Worm (Caenorhabditis elegans): ENCODE measurements around the gene ctns-1.

Gene ctns-1

DNA sequence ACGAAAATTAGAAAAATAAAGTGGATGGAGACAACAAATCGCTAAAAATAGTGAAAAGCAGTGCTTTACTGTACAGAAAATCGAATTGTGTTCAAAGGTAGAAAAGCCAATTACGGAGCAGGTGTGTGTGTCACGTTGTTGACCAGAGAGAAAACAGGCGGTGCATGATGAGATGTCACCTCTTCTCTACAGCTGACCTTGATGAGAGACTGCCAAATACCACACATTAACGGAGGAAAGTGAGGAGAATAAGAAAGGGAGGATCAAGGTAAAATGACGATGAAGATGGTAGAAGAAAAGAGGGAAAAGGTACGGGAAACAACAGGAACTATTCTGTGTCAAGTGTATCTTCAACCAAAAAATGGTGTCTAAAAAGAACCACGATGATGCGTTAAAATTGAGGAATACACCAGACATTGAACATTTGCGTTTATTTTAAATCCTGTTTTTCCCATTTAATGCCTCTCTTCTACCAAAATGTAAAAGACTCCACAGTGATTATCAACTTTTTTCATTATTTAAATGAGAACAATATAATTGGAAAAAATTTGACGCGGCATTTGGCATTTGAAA, 37.4 kb downstream of the ctns-1 start:
- TF ChIP-seq nhr-85 (tag): peak; percentile 84
- peak; percentile 76 for TF ChIP-seq lin-14 (GFP tag; optimal IDR thresholded peaks at IDR 0.05)
- TF ChIP-seq mep-1 (tag; optimal IDR thresholded peaks at IDR 0.05): peak; percentile 53
- peak; percentile 51 for TF ChIP-seq snu-23 (GFP tag; optimal IDR thresholded peaks at IDR 0.05)
- peak in 1 of 3 experiments; percentile 0 for TF ChIP-seq dpl-1 (GFP tag; optimal IDR thresholded peaks at IDR 0.05)
- no peak for TF ChIP-seq ztf-11 (tag; optimal IDR thresholded peaks at IDR 0.05)
- TF ChIP-seq nhr-20 (tag; optimal IDR thresholded peaks at IDR 0.05): peak; percentile 9
- TF ChIP-seq efl-1 (optimal IDR thresholded peaks at IDR 0.05): no peak
- TF ChIP-seq efl-1 (GFP tag; optimal IDR thresholded peaks at IDR 0.05 in 1 of 2): peak in 1 of 2 experiments; percentile 92
- TF ChIP-seq elt-3 (tag; optimal IDR thresholded peaks at IDR 0.05): peak in 1 of 6 experiments; percentile 3
- no peak for TF ChIP-seq alr-1 (tag; optimal IDR thresholded peaks at IDR 0.05; ENCODE audit: borderline replicate concordance)
- TF ChIP-seq nhr-71 (tag; optimal IDR thresholded peaks at IDR 0.05): peak; percentile 35
- peak; percentile 93 for TF ChIP-seq blmp-1 (tag; optimal IDR thresholded peaks at IDR 0.05)
- no peak for TF ChIP-seq zag-1 (tag; optimal IDR thresholded peaks at IDR 0.05)
- peak in 1 of 2 experiments; percentile 27 for TF ChIP-seq lin-35 (GFP tag; optimal IDR thresholded peaks at IDR 0.05)
- no peak for TF ChIP-seq aha-1 (tag; optimal IDR thresholded peaks at IDR 0.05)

- peak; percentile 58 for TF ChIP-seq blmp-1 (tag; optimal IDR thresholded peaks at IDR 0.05)
- TF ChIP-seq ceh-90 (tag; optimal IDR thresholded peaks at IDR 0.05): no peak
Measured at ce11 chrII:8093914-8094313, 42.8 kb downstream of the ctns-1 start.

DNA sequence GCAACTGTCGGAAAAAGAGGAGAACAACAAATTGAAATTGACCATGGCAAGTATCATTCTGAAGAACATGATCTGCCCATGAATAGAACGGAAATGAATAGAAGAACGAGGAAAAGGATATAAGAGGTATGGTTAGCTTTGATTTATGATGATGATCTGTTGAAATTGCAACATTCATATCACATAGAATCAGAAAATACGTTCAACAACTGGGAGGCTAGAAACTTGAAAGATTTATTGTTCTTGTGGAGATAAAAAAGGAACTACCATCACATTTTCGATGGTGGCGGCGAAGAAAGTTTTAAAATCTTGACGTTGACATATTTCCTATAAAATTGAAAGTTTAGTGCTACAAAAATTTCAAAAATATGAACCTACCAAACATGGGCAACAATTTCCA, 43.4 kb downstream of the ctns-1 start:
- TF ChIP-seq aly-2 (tag; optimal IDR thresholded peaks at IDR 0.05): no peak

ce11 chrII:8092537-8092936, 44.2 kb downstream of the ctns-1 start, which contains the start of gene ltd-1:
ltd-1 (minus strand) TSS chrII:8092754.
- no peak for TF ChIP-seq ceh-8 (GFP tag; optimal IDR thresholded peaks at IDR 0.05)
- no peak for TF ChIP-seq efl-1 (optimal IDR thresholded peaks at IDR 0.05)
- peak in 1 of 2 experiments; percentile 60 for TF ChIP-seq efl-1 (GFP tag; optimal IDR thresholded peaks at IDR 0.05 in 1 of 2)
- TF ChIP-seq blmp-1 (tag; optimal IDR thresholded peaks at IDR 0.05): peak; percentile 21
- no peak for TF ChIP-seq fkh-4 (tag; optimal IDR thresholded peaks at IDR 0.05; ENCODE audit: borderline replicate concordance)
- no peak for TF ChIP-seq fkh-10 (GFP tag; optimal IDR thresholded peaks at IDR 0.05)
- TF ChIP-seq dpl-1 (GFP tag; optimal IDR thresholded peaks at IDR 0.05): no peak
- TF ChIP-seq pqm-1 (tag; optimal IDR thresholded peaks at IDR 0.05): no peak
- no peak for TF ChIP-seq egl-13 (tag; optimal IDR thresholded peaks at IDR 0.05)
- no peak for TF ChIP-seq lin-39 (tag; optimal IDR thresholded peaks at IDR 0.05)
- TF ChIP-seq Y116A8C.19 (tag; optimal IDR thresholded peaks at IDR 0.05; ENCODE audit: borderline replicate concordance): no peak
- TF ChIP-seq mef-2 (tag; optimal IDR thresholded peaks at IDR 0.05): no peak
- no peak for TF ChIP-seq nhr-85 (tag)
- TF ChIP-seq nhr-47 (tag; optimal IDR thresholded peaks at IDR 0.05): no peak
- no peak for TF ChIP-seq F16B12.6 (tag; optimal IDR thresholded peaks at IDR 0.05)
- TF ChIP-seq ceh-82 (tag; optimal IDR thresholded peaks at IDR 0.05): no peak
- TF ChIP-seq C04F5.9 (tag; optimal IDR thresholded peaks at IDR 0.05): no peak
- TF ChIP-seq sup-37 (GFP tag; optimal IDR thresholded peaks at IDR 0.05): no peak
- TF ChIP-seq hpl-2 (GFP tag; optimal IDR thresholded peaks at IDR 0.05): no peak

ce11 chrII:8091528-8091927, 45.2 kb downstream of the ctns-1 start:
- TF ChIP-seq mdl-1 (tag; optimal IDR thresholded peaks at IDR 0.05) (no peak), nhr-77 (tag; optimal IDR thresholded peaks at IDR 0.05) (peak; percentile 63), hlh-17 (GFP tag; optimal IDR thresholded peaks at IDR 0.05; ENCODE audit: borderline replicate concordance) (no peak), elt-2 (tag; optimal IDR thresholded peaks at IDR 0.05) (peak; percentile 78), nhr-90 (tag; optimal IDR thresholded peaks at IDR 0.05; ENCODE audit: poor library complexity) (peak; percentile 85), C16A3.4 (tag; optimal IDR thresholded peaks at IDR 0.05) (peak; percentile 18), ama-1 (optimal IDR thresholded peaks at IDR 0.05) (peak; percentile 73), tlp-1 (tag; optimal IDR thresholded peaks at IDR 0.05) (no peak), xbp-1 (tag; optimal IDR thresholded peaks at IDR 0.05) (peak; percentile 63), irx-1 (tag; optimal IDR thresholded peaks at IDR 0.05) (no peak), nhr-47 (tag; optimal IDR thresholded peaks at IDR 0.05) (peak; percentile 84), elt-3 (tag; optimal IDR thresholded peaks at IDR 0.05) (peak in 4 of 6 experiments; percentile 4 to 41 (median 32)), dpl-1 (GFP tag; optimal IDR thresholded peaks at IDR 0.05) (peak; percentile 46 to 57 (median 57)), vab-15 (tag; optimal IDR thresholded peaks at IDR 0.05) (no peak), snu-23 (GFP tag; optimal IDR thresholded peaks at IDR 0.05) (peak; percentile 83), pqm-1 (tag; optimal IDR thresholded peaks at IDR 0.05) (no peak), rnt-1 (tag; optimal IDR thresholded peaks at IDR 0.05) (peak; percentile 83), egl-13 (tag; optimal IDR thresholded peaks at IDR 0.05) (no peak), unc-130 (tag; optimal IDR thresholded peaks at IDR 0.05) (peak; percentile 8), fkh-10 (GFP tag; optimal IDR thresholded peaks at IDR 0.05) (no peak)
